Worm (Caenorhabditis elegans) whole organism, L3 larva: Measurements from ENCODE around the gene ubc-15.

ENCODE experiments used
- ZK546.5 ChIP-seq: sonication (generic microtip); optimal IDR thresholded peaks from 2 replicates; lab custom pipeline; 2017; ENCODE audit warnings: missing biosample characterization, missing genetic modification characterization
- ceh-82 ChIP-seq: fragments of 150-350 bp; optimal IDR thresholded peaks from 2 replicates; lab custom pipeline; 2014; ENCODE audit warnings: missing biosample characterization, missing genetic modification characterization
- egl-27 ChIP-seq: sonication (generic microtip); optimal IDR thresholded peaks from 4 replicates; lab custom pipeline; 2017; ENCODE audit warnings: missing biosample characterization, missing genetic modification reagents, missing genetic modification characterization
- fkh-10 ChIP-seq: sonication (generic microtip); optimal IDR thresholded peaks from 2 replicates; lab custom pipeline; 2017; ENCODE audit warnings: missing biosample characterization, missing genetic modification reagents, missing genetic modification characterization
- lin-15B ChIP-seq: fragments of 150-350 bp; optimal IDR thresholded peaks from 2 replicates; lab custom pipeline; 2014; ENCODE audit warnings: missing biosample characterization, missing genetic modification characterization
- lin-39 ChIP-seq: fragments of 150-350 bp; optimal IDR thresholded peaks from 2 replicates; lab custom pipeline; 2018; ENCODE audit warnings: missing biosample characterization, missing genetic modification reagents, missing genetic modification characterization
- nhr-237 ChIP-seq: fragments of 150-350 bp; optimal IDR thresholded peaks from 2 replicates; lab custom pipeline; 2014; ENCODE audit warnings: missing biosample characterization, missing genetic modification characterization
- nhr-28 ChIP-seq: fragments of 150-350 bp; optimal IDR thresholded peaks from 2 replicates; lab custom pipeline; 2014; ENCODE audit warnings: missing biosample characterization, missing genetic modification characterization
- unc-62 ChIP-seq: fragments of 150-350 bp; sonication (generic microtip); optimal IDR thresholded peaks from 4 replicates; lab custom pipeline; 2014; ENCODE audit warnings: missing biosample characterization, missing genetic modification reagents, missing genetic modification characterization

ce11 chrII:2871816-2872215 is 41.6 kb downstream of the ubc-15 start, which contains the start of gene Y110A2AL.10:
- TF ChIP-seq ceh-82 (tag; lab: Kevin White, UChicago), result no peak
- TF ChIP-seq unc-62, result no peak
- TF ChIP-seq ZK546.5 (tag; lab: Kevin White, UChicago), result no peak
- TF ChIP-seq lin-15B (tag; lab: Kevin White, UChicago), result no peak
- TF ChIP-seq egl-27 (tag; lab: Kevin White, UChicago), result no peak
- TF ChIP-seq lin-39 (tag; lab: Kevin White, UChicago), result no peak
- TF ChIP-seq nhr-237 (tag; lab: Kevin White, UChicago), result no peak
- TF ChIP-seq nhr-28 (tag; lab: Kevin White, UChicago), result no peak
- no peak for TF ChIP-seq fkh-10 (GFP tag; lab: Kevin White, UChicago)
